Worm (Caenorhabditis elegans) whole organism, mixed stage, embryonic: Measurements from ENCODE around the gene T06C10.3.

ENCODE experiments used
- cnd-1 ChIP-seq: fragments of 200-800 bp; sonication (Bioruptor generic); optimal IDR thresholded peaks from 2 replicates; lab custom pipeline; 2018; ENCODE audit warnings: mild to moderate bottlenecking, missing genetic modification characterization, missing compliant biosample characterization
- elt-3 ChIP-seq: fragments of 150-350 bp; optimal IDR thresholded peaks from 2 replicates; lab custom pipeline; 2014; ENCODE audit warnings: missing biosample characterization, missing genetic modification characterization
- mep-1 ChIP-seq: fragments of 150-350 bp; optimal IDR thresholded peaks from 2 replicates; lab custom pipeline; 2017; ENCODE audit warnings: missing biosample characterization, missing genetic modification reagents, missing genetic modification characterization, inconsistent platforms
- nhr-237 ChIP-seq: fragments of 150-350 bp; optimal IDR thresholded peaks from 2 replicates; lab custom pipeline; 2014; ENCODE audit warnings: missing biosample characterization, missing genetic modification characterization

DNA sequence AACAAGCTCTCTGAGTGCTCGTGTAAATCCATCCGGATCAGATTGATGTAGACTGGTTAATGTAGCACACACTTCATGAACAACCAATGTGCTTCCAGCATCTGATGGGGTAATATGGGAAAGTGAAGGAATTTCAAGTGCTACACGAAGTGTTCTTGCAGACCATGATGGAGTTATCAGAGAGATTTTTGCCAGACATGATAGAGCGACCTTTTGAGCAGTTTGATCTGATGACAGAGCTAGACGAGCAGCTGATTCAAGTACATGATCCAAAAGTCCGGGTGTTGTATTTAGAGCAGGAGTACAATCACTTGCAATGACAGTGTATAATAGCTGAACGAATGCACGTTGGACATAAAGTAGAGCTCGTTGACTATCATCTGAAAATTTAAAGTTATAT, 47.3 kb downstream of the T06C10.3 start:
- TF ChIP-seq cnd-1 (tag; lab: Kevin White, UChicago): no peak
- TF ChIP-seq nhr-237 (tag; lab: Kevin White, UChicago): no peak
- no peak for TF ChIP-seq mep-1
- TF ChIP-seq elt-3 (tag; lab: Kevin White, UChicago): no peak
